Worm (Caenorhabditis elegans) whole organism, L4 larva: ENCODE measurements around the gene twk-44.
A peak's percentile ranks its signal among the peaks of the same experiment; 100 is the strongest.

Experiments
- D1046.2 ChIP-seq: fragments of 200-800 bp; sonication (Bioruptor generic); IDR thresholded peaks from 2 replicates; pipeline ENCODE4 v1.3.6; 2022; ENCODE audit warnings: missing genetic modification characterization, missing compliant biosample characterization
- F10B5.3 ChIP-seq: sonication (generic microtip); optimal IDR thresholded peaks from 2 replicates; lab custom pipeline; 2016; ENCODE audit warnings: mild to moderate bottlenecking, missing genetic modification characterization, missing compliant biosample characterization
- F37D6.2 ChIP-seq: sonication (generic microtip); optimal IDR thresholded peaks from 2 replicates; lab custom pipeline; 2016; ENCODE audit warnings: mild to moderate bottlenecking, missing genetic modification characterization, missing compliant biosample characterization
- F44E2.7 ChIP-seq: fragments of 200-800 bp; sonication (Bioruptor generic); IDR thresholded peaks from 2 replicates; pipeline ENCODE4 v2.1.2; 2022; ENCODE audit warnings: missing genetic modification characterization, missing compliant biosample characterization
- F49E8.2 ChIP-seq: sonication (generic microtip); optimal IDR thresholded peaks from 2 replicates; lab custom pipeline; 2016; ENCODE audit warnings: missing compliant biosample characterization, mild to moderate bottlenecking, missing genetic modification characterization, borderline replicate concordance
- R02D3.7 ChIP-seq: fragments of 150-350 bp; sonication (generic microtip); optimal IDR thresholded peaks from 3 replicates; lab custom pipeline; 2014; ENCODE audit warnings: missing biosample characterization, missing genetic modification characterization
- T20F7.1 ChIP-seq: fragments of 200-800 bp; sonication (Bioruptor generic); optimal IDR thresholded peaks from 2 replicates; lab custom pipeline; 2018; ENCODE audit warnings: mild to moderate bottlenecking, missing genetic modification characterization, missing compliant biosample characterization
- T26A8.4 ChIP-seq: fragments of 200-800 bp; sonication (Bioruptor generic); IDR thresholded peaks from 2 replicates; pipeline ENCODE4 v1.3.6; 2022; ENCODE audit warnings: missing genetic modification characterization, missing compliant biosample characterization
- Y48G9A.11 ChIP-seq: fragments of 200-800 bp; sonication (Bioruptor generic); IDR thresholded peaks from 2 replicates; pipeline ENCODE4 v1.3.6; 2022; ENCODE audit warnings: missing genetic modification reagents, missing genetic modification characterization, missing compliant biosample characterization
- Y5F2A.4 ChIP-seq: fragments of 200-800 bp; sonication (Bioruptor generic); optimal IDR thresholded peaks from 2 replicates; lab custom pipeline; 2018; ENCODE audit warnings: mild to moderate bottlenecking, missing genetic modification characterization, missing compliant biosample characterization
- ZK546.5 ChIP-seq, 2 experiments: sonication (generic microtip); optimal IDR thresholded peaks; 2 replicates each; lab custom pipeline; 2017; ENCODE audit warnings: missing biosample characterization in 2 of 2, missing genetic modification characterization in 2 of 2
- aly-2 ChIP-seq: sonication (generic microtip); optimal IDR thresholded peaks from 2 replicates; lab custom pipeline; 2018; ENCODE audit warnings: missing biosample characterization, missing genetic modification characterization
- ceh-20 ChIP-seq: fragments of 200-800 bp; sonication (Bioruptor generic); IDR thresholded peaks from 2 replicates; pipeline ENCODE4 v1.3.6; 2022; ENCODE audit warnings: missing genetic modification reagents, missing genetic modification characterization, missing compliant biosample characterization
- daf-12 ChIP-seq: fragments of 150-350 bp; optimal IDR thresholded peaks from 2 replicates; lab custom pipeline; 2014; ENCODE audit warnings: missing biosample characterization, missing genetic modification reagents, missing genetic modification characterization
- daf-8 ChIP-seq: fragments of 200-800 bp; sonication (Bioruptor generic); IDR thresholded peaks from 2 replicates; pipeline ENCODE4 v1.3.6; 2022; ENCODE audit warnings: missing genetic modification characterization, missing compliant biosample characterization
- egl-43 ChIP-seq: fragments of 200-800 bp; sonication (Bioruptor generic); IDR thresholded peaks from 2 replicates; pipeline ENCODE4 v1.3.6; 2022; ENCODE audit warnings: missing genetic modification reagents, missing genetic modification characterization, missing compliant biosample characterization
- fkh-10 ChIP-seq: fragments of 150-350 bp; optimal IDR thresholded peaks from 2 replicates; lab custom pipeline; 2014; ENCODE audit warnings: missing biosample characterization, missing genetic modification reagents, missing genetic modification characterization
- hif-1 ChIP-seq, 2 experiments: sonication (generic microtip); optimal IDR thresholded peaks; 2 replicates each; lab custom pipeline; 2016 to 2017; ENCODE audit warnings: missing compliant biosample characterization in 2 of 2, missing genetic modification characterization in 2 of 2, missing genetic modification reagents in 2 of 2, missing genotype in 2 of 2, mild to moderate bottlenecking in 1 of 2
- hlh-11 ChIP-seq: fragments of 200-800 bp; sonication (Bioruptor generic); optimal IDR thresholded peaks from 2 replicates; lab custom pipeline; 2018; ENCODE audit warnings: mild to moderate bottlenecking, missing genetic modification characterization, missing compliant biosample characterization
- hlh-30 ChIP-seq: sonication (generic microtip); optimal IDR thresholded peaks from 2 replicates; lab custom pipeline; 2017; ENCODE audit warnings: antibody characterized with exemption, mild to moderate bottlenecking, missing genetic modification characterization, missing compliant biosample characterization; ENCODE audit not compliant: insufficient read depth
- lim-7 ChIP-seq: fragments of 200-800 bp; sonication (Bioruptor generic); IDR thresholded peaks from 2 replicates; pipeline ENCODE4 v1.3.6; 2022; ENCODE audit warnings: missing genetic modification characterization, missing compliant biosample characterization
- lin-1 ChIP-seq: fragments of 200-800 bp; sonication (Bioruptor generic); IDR thresholded peaks from 2 replicates; pipeline ENCODE4 v1.3.6; 2022; ENCODE audit warnings: missing genetic modification reagents, missing genetic modification characterization, missing compliant biosample characterization
- lin-15B ChIP-seq: fragments of 150-350 bp; sonication (generic microtip); optimal IDR thresholded peaks from 3 replicates; lab custom pipeline; 2014; ENCODE audit warnings: missing biosample characterization, missing genetic modification characterization
- lin-29 ChIP-seq: fragments of 200-800 bp; sonication (Bioruptor generic); IDR thresholded peaks from 2 replicates; pipeline ENCODE4 v1.3.6; 2022; ENCODE audit warnings: missing genetic modification reagents, missing genetic modification characterization, missing compliant biosample characterization
- lin-39 ChIP-seq: fragments of 150-350 bp; optimal IDR thresholded peaks from 2 replicates; lab custom pipeline; 2014; ENCODE audit warnings: missing biosample characterization, missing genetic modification reagents, missing genetic modification characterization
- lir-3 ChIP-seq: sonication (generic microtip); optimal IDR thresholded peaks from 2 replicates; lab custom pipeline; 2016; ENCODE audit warnings: mild to moderate bottlenecking, missing genetic modification characterization, missing compliant biosample characterization
- madf-5 ChIP-seq, 2 experiments: fragments of 200-800 bp; sonication (Bioruptor generic); IDR thresholded peaks; 2 replicates each; pipeline ENCODE4 v1.3.6; 2022; ENCODE audit warnings: missing compliant biosample characterization in 2 of 2, missing genetic modification characterization in 2 of 2
- madf-9 ChIP-seq: fragments of 200-800 bp; sonication (Bioruptor generic); conservative IDR thresholded peaks from 2 replicates; pipeline ENCODE4 v1.3.6; 2022; ENCODE audit warnings: missing genetic modification reagents, missing genetic modification characterization, missing compliant biosample characterization
- mdt-29 ChIP-seq: fragments of 200-800 bp; sonication (Bioruptor generic); IDR thresholded peaks from 2 replicates; pipeline ENCODE4 v1.3.6; 2022; ENCODE audit warnings: missing genetic modification reagents, missing genetic modification characterization, missing compliant biosample characterization
- mep-1 ChIP-seq: fragments of 150-350 bp; sonication (generic microtip); optimal IDR thresholded peaks from 3 replicates; lab custom pipeline; 2014; ENCODE audit warnings: missing biosample characterization, missing genetic modification characterization
- nhr-102 ChIP-seq: sonication (generic microtip); optimal IDR thresholded peaks from 2 replicates; lab custom pipeline; 2016; ENCODE audit warnings: mild to moderate bottlenecking, missing genetic modification characterization, moderate library complexity, missing compliant biosample characterization
- nhr-237 ChIP-seq: sonication (generic microtip); optimal IDR thresholded peaks from 2 replicates; lab custom pipeline; 2017; ENCODE audit warnings: missing biosample characterization, missing genetic modification characterization
- nhr-28 ChIP-seq: fragments of 150-350 bp; optimal IDR thresholded peaks from 2 replicates; lab custom pipeline; 2014; ENCODE audit warnings: missing biosample characterization, missing genetic modification characterization
- nhr-48 ChIP-seq: sonication (generic microtip); optimal IDR thresholded peaks from 2 replicates; lab custom pipeline; 2016; ENCODE audit warnings: mild to moderate bottlenecking, missing genetic modification characterization, missing compliant biosample characterization
- nhr-6 ChIP-seq: fragments of 150-350 bp; optimal IDR thresholded peaks from 2 replicates; lab custom pipeline; 2014; ENCODE audit warnings: missing biosample characterization, missing genetic modification characterization
- pha-4 ChIP-seq, 2 experiments: fragments of 150-350 bp in 1 of 2; fragments of 200-800 bp in 1 of 2; sonication (Bioruptor generic) in 1 of 2; IDR thresholded peaks in 1 of 2; optimal IDR thresholded peaks in 1 of 2; 2 replicates each; pipeline versions ENCODE4 v1.3.6 to Lab custom; 2014 to 2022; ENCODE audit warnings: missing genetic modification characterization in 2 of 2, missing genetic modification reagents in 2 of 2, missing biosample characterization in 1 of 2, missing compliant biosample characterization in 1 of 2
- php-3 ChIP-seq: fragments of 200-800 bp; sonication (Bioruptor generic); IDR thresholded peaks from 2 replicates; pipeline ENCODE4 v1.3.6; 2022; ENCODE audit warnings: missing genetic modification reagents, missing genetic modification characterization, missing compliant biosample characterization
- pqm-1 ChIP-seq: sonication (generic microtip); optimal IDR thresholded peaks from 2 replicates; lab custom pipeline; 2017; ENCODE audit warnings: missing biosample characterization, missing genetic modification characterization
- sdz-12 ChIP-seq: fragments of 200-800 bp; sonication (Bioruptor generic); optimal IDR thresholded peaks from 2 replicates; lab custom pipeline; 2018; ENCODE audit warnings: mild to moderate bottlenecking, missing genetic modification characterization, missing compliant biosample characterization
- snpc-1.2 ChIP-seq: fragments of 200-800 bp; sonication (Bioruptor generic); IDR thresholded peaks from 2 replicates; pipeline ENCODE4 v1.3.6; 2022; ENCODE audit warnings: missing genetic modification reagents, missing genetic modification characterization, missing compliant biosample characterization
- snpc-4 ChIP-seq: fragments of 150-350 bp; optimal IDR thresholded peaks from 2 replicates; lab custom pipeline; 2014; ENCODE audit warnings: missing biosample characterization, missing genetic modification characterization
- spr-1 ChIP-seq: sonication (generic microtip); optimal IDR thresholded peaks from 2 replicates; lab custom pipeline; 2016; ENCODE audit warnings: mild to moderate bottlenecking, missing genetic modification characterization, missing compliant biosample characterization
- tag-97 ChIP-seq: fragments of 200-800 bp; sonication (Bioruptor generic); IDR thresholded peaks from 2 replicates; pipeline ENCODE4 v1.3.6; 2022; ENCODE audit warnings: missing genetic modification characterization, missing compliant biosample characterization
- unc-130 ChIP-seq: sonication (generic microtip); optimal IDR thresholded peaks from 2 replicates; lab custom pipeline; 2016; ENCODE audit warnings: missing genetic modification reagents, missing genetic modification characterization, missing compliant biosample characterization
- zag-1 ChIP-seq: fragments of 150-350 bp; optimal IDR thresholded peaks from 2 replicates; lab custom pipeline; 2014; ENCODE audit warnings: missing biosample characterization, missing genetic modification characterization
- zip-11 ChIP-seq: fragments of 200-800 bp; sonication (Bioruptor generic); IDR thresholded peaks from 2 replicates; pipeline ENCODE4 v1.3.6; 2022; ENCODE audit warnings: missing genetic modification characterization, missing compliant biosample characterization
- ztf-11 ChIP-seq: fragments of 150-350 bp; optimal IDR thresholded peaks from 2 replicates; lab custom pipeline; 2014; ENCODE audit warnings: missing biosample characterization, missing genetic modification characterization
- ztf-7 ChIP-seq: fragments of 150-350 bp; optimal IDR thresholded peaks from 2 replicates; lab custom pipeline; 2014; ENCODE audit warnings: missing biosample characterization, missing genetic modification characterization

twk-44 gene

DNA sequence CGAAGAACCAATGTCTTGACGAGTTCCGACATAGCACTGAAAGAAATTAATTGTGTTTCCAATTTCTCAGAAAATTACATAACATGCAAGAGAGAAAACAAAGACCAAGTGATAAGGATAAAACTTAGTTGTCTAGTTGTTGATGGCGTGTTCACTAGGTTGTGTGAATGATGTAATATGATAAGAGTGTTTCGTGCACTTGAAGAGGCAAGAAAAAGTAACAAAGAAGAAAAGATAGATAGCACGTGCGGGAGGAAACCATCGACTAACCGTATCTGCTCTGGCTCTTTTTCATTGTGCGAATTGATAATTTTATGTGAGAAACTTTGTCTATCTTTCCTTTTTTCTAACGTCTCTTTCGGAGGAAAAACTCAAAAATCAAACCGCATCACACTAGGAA is 34.7 kb upstream of the twk-44 start, which contains the start of gene sfxn-1.5 (continued):
- TF ChIP-seq daf-12 (no peak), F37D6.2 (tag; lab: Kevin White, UChicago) (no peak)

DNA sequence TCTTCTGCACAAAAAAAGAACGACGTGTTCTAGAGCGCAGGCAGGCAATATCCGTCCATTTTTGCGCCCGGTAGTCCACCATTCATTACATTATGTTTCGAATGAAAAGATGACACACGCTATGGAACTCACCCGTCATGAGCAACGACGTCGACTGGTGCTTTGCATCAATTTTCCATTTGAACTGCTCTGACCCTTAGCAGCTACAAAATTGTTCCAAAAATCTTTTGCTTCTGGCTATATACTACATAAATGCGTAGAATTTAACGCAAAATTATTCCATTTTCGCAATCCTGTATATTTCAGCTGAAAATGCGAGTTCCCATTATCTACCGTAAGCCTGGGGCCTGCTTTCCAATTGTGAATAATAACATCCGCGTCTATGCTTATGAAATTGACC is 31.4 kb upstream of the twk-44 start, which contains the start of gene T04F8.3:
T04F8.3 (plus strand) TSS at position 301 of the 400 bp plus-strand sequence.
- TF ChIP-seq zag-1 (tag; lab: Kevin White, UChicago) (no peak), hlh-11 (no peak), nhr-48 (no peak), ZK546.5 (tag; optimal IDR thresholded peaks at IDR 0.05; lab: Kevin White, UChicago) (no peak), fkh-10 (GFP tag; lab: Kevin White, UChicago) (no peak), D1046.2 (GFP tag; lab: Robert Waterston, UW) (no peak), lim-7 (GFP tag; lab: Robert Waterston, UW) (no peak), sdz-12 (GFP tag; lab: Kevin White, UChicago) (no peak), nhr-6 (tag; lab: Kevin White, UChicago) (no peak)

DNA sequence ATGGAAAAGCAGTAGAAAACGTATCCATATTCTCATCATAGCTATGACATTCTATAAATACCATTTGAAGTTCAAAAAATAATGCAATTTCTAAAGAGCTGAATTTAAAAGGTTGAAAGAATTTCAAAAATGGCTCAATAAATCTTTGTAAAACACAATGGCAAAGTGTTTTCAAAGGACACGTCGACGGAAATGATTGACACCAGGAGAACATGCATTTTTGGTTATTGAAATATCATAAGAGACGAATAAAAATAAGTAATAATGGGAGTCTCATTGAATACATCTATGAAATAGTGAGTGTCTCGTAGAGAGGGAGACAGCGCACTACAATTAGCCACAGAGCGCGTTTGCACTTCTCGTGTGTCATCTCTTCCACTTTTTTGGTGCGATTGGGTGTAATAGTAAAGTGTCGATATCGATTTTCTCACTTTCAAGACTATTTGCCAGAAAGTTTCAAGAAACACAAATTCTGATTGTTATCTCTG is 29.6 kb upstream of the twk-44 start, which contains the start of gene T04F8.2:
T04F8.2 (minus strand) TSS at position 51 of the 488 bp plus-strand sequence.
- TF ChIP-seq nhr-237 (tag; lab: Kevin White, UChicago) (no peak), F49E8.2 (tag; lab: Kevin White, UChicago) (no peak), madf-5 (GFP tag; IDR thresholded peaks at IDR 0.05; lab: Robert Waterston, UW) (no peak), hif-1 (tag; optimal IDR thresholded peaks at IDR 0.05; lab: Kevin White, UChicago) (peak in 1 of 2 experiments; percentile 43), aly-2 (tag; lab: Kevin White, UChicago) (no peak), lin-15B (tag; lab: Kevin White, UChicago) (no peak), ztf-7 (tag; lab: Kevin White, UChicago) (peak; percentile 55), T20F7.1 (GFP tag; lab: Kevin White, UChicago) (peak; percentile 48), snpc-1.2 (GFP tag; lab: Robert Waterston, UW) (no peak), F44E2.7 (GFP tag; lab: Robert Waterston, UW) (no peak), nhr-102 (tag; lab: Kevin White, UChicago) (no peak), daf-8 (GFP tag; lab: Robert Waterston, UW) (no peak), zag-1 (tag; lab: Kevin White, UChicago) (no peak), R02D3.7 (tag; lab: Kevin White, UChicago) (no peak), ztf-11 (no peak), pha-4 (GFP tag; IDR thresholded peaks at IDR 0.05; lab: Robert Waterston, UW) (no peak), pha-4 (tag; optimal IDR thresholded peaks at IDR 0.05; lab: Kevin White, UChicago) (peak; percentile 78), ZK546.5 (tag; optimal IDR thresholded peaks at IDR 0.05; lab: Kevin White, UChicago) (no peak), snpc-4 (no peak), lin-29 (GFP tag; lab: Robert Waterston, UW) (no peak), madf-9 (GFP tag; lab: Robert Waterston, UW) (no peak), tag-97 (GFP tag; lab: Robert Waterston, UW) (no peak), ceh-20 (peak; percentile 49; the same call in 1 of the 2 replicates), lir-3 (no peak), spr-1 (no peak), F10B5.3 (tag; lab: Kevin White, UChicago) (no peak), Y48G9A.11 (GFP tag; lab: Robert Waterston, UW) (no peak), T26A8.4 (GFP tag; lab: Robert Waterston, UW) (no peak), Y5F2A.4 (GFP tag; lab: Kevin White, UChicago) (no peak), unc-130 (no peak), nhr-28 (peak; percentile 98), hlh-30 (peak; percentile 79), lin-1 (no peak), php-3 (GFP tag; lab: Robert Waterston, UW) (no peak), mdt-29 (GFP tag; lab: Robert Waterston, UW) (no peak), pqm-1 (tag; lab: Kevin White, UChicago) (peak; percentile 27), mep-1 (tag; lab: Kevin White, UChicago) (peak; percentile 82), egl-43 (GFP tag; lab: Robert Waterston, UW) (no peak), lin-39 (no peak), zip-11 (GFP tag; lab: Robert Waterston, UW) (no peak)
